Worm (Caenorhabditis elegans): ENCODE measurements around the gene pezo-1.
A peak's percentile ranks its signal among the peaks of the same experiment; 100 is the strongest.

pezo-1 gene

ce11 chrIV:9353728-9354127 lies 12.6 kb downstream of the pezo-1 start:
- TF ChIP-seq zag-1 (tag; optimal IDR thresholded peaks at IDR 0.05) (no peak), daf-16 (GFP tag; optimal IDR thresholded peaks at IDR 0.05) (no peak), daf-16 (tag; optimal IDR thresholded peaks at IDR 0.05) (peak; percentile 94), dve-1 (tag; optimal IDR thresholded peaks at IDR 0.05; ENCODE audit: insufficient read depth) (peak; percentile 19)

- peak; percentile 38 for TF ChIP-seq lin-38 (GFP tag; IDR thresholded peaks at IDR 0.05)
- TF ChIP-seq dmd-6 (GFP tag; IDR thresholded peaks at IDR 0.05), result no peak
- peak; percentile 18; the same call in 1 of the 2 replicates for TF ChIP-seq Y48G9A.11 (GFP tag; IDR thresholded peaks at IDR 0.05)
- no peak for TF ChIP-seq aha-1 (tag)
- TF ChIP-seq tra-1 (GFP tag; IDR thresholded peaks at IDR 0.05), result no peak
- no peak for TF ChIP-seq skn-1 (tag; optimal IDR thresholded peaks at IDR 0.05)
- TF ChIP-seq lin-13 (GFP tag; optimal IDR thresholded peaks at IDR 0.05), result no peak
- no peak for TF ChIP-seq gei-8 (GFP tag; optimal IDR thresholded peaks at IDR 0.05)
- TF ChIP-seq nhr-77 (tag; optimal IDR thresholded peaks at IDR 0.05), result peak; percentile 31
- no peak for TF ChIP-seq zip-11 (GFP tag; IDR thresholded peaks at IDR 0.05)
- TF ChIP-seq arid-1 (GFP tag; conservative IDR thresholded peaks at IDR 0.05), result no peak
- no peak for TF ChIP-seq hlh-11 (tag; optimal IDR thresholded peaks at IDR 0.05)
- TF ChIP-seq daf-16 (GFP tag; optimal IDR thresholded peaks at IDR 0.05), result no peak
- peak; percentile 90 for TF ChIP-seq daf-16 (tag; optimal IDR thresholded peaks at IDR 0.05)
- TF ChIP-seq nhr-102 (tag; optimal IDR thresholded peaks at IDR 0.05), result no peak
- no peak for TF ChIP-seq dmd-9 (GFP tag; IDR thresholded peaks at IDR 0.05)
- TF ChIP-seq vab-7 (GFP tag; IDR thresholded peaks at IDR 0.05), result no peak
- TF ChIP-seq pha-4 (GFP tag; IDR thresholded peaks at IDR 0.05), result no peak
- no peak for TF ChIP-seq pha-4 (tag; optimal IDR thresholded peaks at IDR 0.05)
- TF ChIP-seq mdl-1 (tag; optimal IDR thresholded peaks at IDR 0.05), result no peak
- TF ChIP-seq ceh-32 (tag; optimal IDR thresholded peaks at IDR 0.05; ENCODE audit: poor library complexity), result no peak
- no peak for TF ChIP-seq mxl-2 (GFP tag; conservative IDR thresholded peaks at IDR 0.05)
- no peak for TF ChIP-seq R02D3.7 (tag; optimal IDR thresholded peaks at IDR 0.05)
- TF ChIP-seq mes-2 (tag; optimal IDR thresholded peaks at IDR 0.05; ENCODE audit: poor library complexity, severe bottlenecking), result peak; percentile 10
- TF ChIP-seq Y5F2A.4 (GFP tag; optimal IDR thresholded peaks at IDR 0.05), result no peak
- no peak for TF ChIP-seq fos-1 (tag; optimal IDR thresholded peaks at IDR 0.05)
- no peak for TF ChIP-seq saeg-2 (GFP tag; IDR thresholded peaks at IDR 0.05)
- no peak for TF ChIP-seq rbr-2 (tag; optimal IDR thresholded peaks at IDR 0.05)
- peak; percentile 6 for TF ChIP-seq mep-1 (tag; optimal IDR thresholded peaks at IDR 0.05)
- TF ChIP-seq unc-39 (tag; optimal IDR thresholded peaks at IDR 0.05), result no peak
- TF ChIP-seq nhr-6 (tag; optimal IDR thresholded peaks at IDR 0.05), result no peak
- no peak for TF ChIP-seq T20F7.1 (GFP tag; optimal IDR thresholded peaks at IDR 0.05)
- TF ChIP-seq nhr-41 (GFP tag; IDR thresholded peaks at IDR 0.05), result no peak
- TF ChIP-seq ztf-11 (tag; optimal IDR thresholded peaks at IDR 0.05), result no peak
- no peak for TF ChIP-seq cey-2 (tag; optimal IDR thresholded peaks at IDR 0.05; ENCODE audit: borderline replicate concordance, insufficient read depth)
Observed at ce11 chrIV:9343102-9343599, 23.2 kb downstream of the pezo-1 start, which contains the start of gene pigc-1. Gene pigc-1, minus strand, starts transcription at chrIV:9343152.

- TF ChIP-seq nhr-237 (tag; optimal IDR thresholded peaks at IDR 0.05) (no peak), rbr-2 (tag; optimal IDR thresholded peaks at IDR 0.05) (no peak), zfp-2 (tag; optimal IDR thresholded peaks at IDR 0.05) (no peak), dmd-9 (GFP tag; IDR thresholded peaks at IDR 0.05) (no peak), cey-2 (tag; optimal IDR thresholded peaks at IDR 0.05; ENCODE audit: borderline replicate concordance, insufficient read depth) (no peak), zip-2 (tag; optimal IDR thresholded peaks at IDR 0.05) (no peak), snpc-1.2 (GFP tag; IDR thresholded peaks at IDR 0.05) (no peak), set-16 (GFP tag; IDR thresholded peaks at IDR 0.05) (no peak), lin-38 (GFP tag; IDR thresholded peaks at IDR 0.05) (peak; percentile 92), dpl-1 (GFP tag; optimal IDR thresholded peaks at IDR 0.05) (no peak), daf-8 (GFP tag; IDR thresholded peaks at IDR 0.05) (no peak), zfp-3 (GFP tag; conservative IDR thresholded peaks at IDR 0.05) (no peak), mxl-2 (GFP tag; conservative IDR thresholded peaks at IDR 0.05) (no peak), T20F7.1 (GFP tag; optimal IDR thresholded peaks at IDR 0.05) (no peak), unc-130 (GFP tag; optimal IDR thresholded peaks at IDR 0.05) (no peak), F37D6.2 (tag; optimal IDR thresholded peaks at IDR 0.05) (no peak), attf-4 (tag; optimal IDR thresholded peaks at IDR 0.05) (no peak), ZK337.2 (GFP tag; IDR thresholded peaks at IDR 0.05) (no peak), F44E2.7 (GFP tag; IDR thresholded peaks at IDR 0.05) (no peak), Y5F2A.4 (GFP tag; optimal IDR thresholded peaks at IDR 0.05) (no peak)
Observed at ce11 chrIV:9341591-9341990, 24.7 kb downstream of the pezo-1 start, which contains the start of gene vps-26. Gene vps-26, minus strand, starts transcription at chrIV:9341790.

Data from whole organism, L4 larva.